Worm (Caenorhabditis elegans) whole organism, L4 larva: ENCODE measurements around the gene fem-3.

Experiments used
- F44E2.7 ChIP-seq: fragments of 200-800 bp; sonication (Bioruptor generic); IDR thresholded peaks from 2 replicates; pipeline ENCODE4 v2.1.2; 2022; ENCODE audit warnings: missing genetic modification characterization, missing compliant biosample characterization
- F49E8.2 ChIP-seq: sonication (generic microtip); optimal IDR thresholded peaks from 2 replicates; lab custom pipeline; 2016; ENCODE audit warnings: missing compliant biosample characterization, mild to moderate bottlenecking, missing genetic modification characterization, borderline replicate concordance
- T20F7.1 ChIP-seq: fragments of 200-800 bp; sonication (Bioruptor generic); optimal IDR thresholded peaks from 2 replicates; lab custom pipeline; 2018; ENCODE audit warnings: mild to moderate bottlenecking, missing genetic modification characterization, missing compliant biosample characterization
- Y75B8A.6 ChIP-seq: fragments of 200-800 bp; sonication (Bioruptor generic); IDR thresholded peaks from 2 replicates; pipeline ENCODE4 v1.3.6; 2022; ENCODE audit warnings: missing genetic modification reagents, missing genetic modification characterization, missing compliant biosample characterization
- aha-1 ChIP-seq: fragments of 150-350 bp; peaks from one replicate; lab custom pipeline; 2014; ENCODE audit warnings: missing biosample characterization, missing genetic modification characterization
- aly-2 ChIP-seq: sonication (generic microtip); optimal IDR thresholded peaks from 2 replicates; lab custom pipeline; 2018; ENCODE audit warnings: missing biosample characterization, missing genetic modification characterization
- arid-1 ChIP-seq: fragments of 200-800 bp; sonication (Bioruptor generic); conservative IDR thresholded peaks from 2 replicates; pipeline ENCODE4 v1.3.6; 2022; ENCODE audit warnings: missing genetic modification reagents, missing genetic modification characterization, missing compliant biosample characterization
- ceh-44 ChIP-seq: fragments of 200-800 bp; sonication (Bioruptor generic); IDR thresholded peaks from 2 replicates; pipeline ENCODE4 v1.3.6; 2022; ENCODE audit warnings: missing genetic modification reagents, missing genetic modification characterization, missing compliant biosample characterization
- ceh-62 ChIP-seq: sonication (generic microtip); optimal IDR thresholded peaks from 2 replicates; lab custom pipeline; 2017; ENCODE audit warnings: missing biosample characterization, missing genetic modification characterization
- ces-1 ChIP-seq: fragments of 150-350 bp; sonication (generic microtip); optimal IDR thresholded peaks from 4 replicates; lab custom pipeline; 2014; ENCODE audit warnings: missing biosample characterization, missing genetic modification reagents, missing genetic modification characterization
- daf-16 ChIP-seq, 3 experiments: sonication (generic microtip); optimal IDR thresholded peaks; 2 replicates each; lab custom pipeline; 2016 to 2017; ENCODE audit warnings: missing genetic modification characterization in 3 of 3, missing genetic modification reagents in 3 of 3, mild to moderate bottlenecking in 2 of 3, missing compliant biosample characterization in 2 of 3, missing biosample characterization in 1 of 3, moderate library complexity in 1 of 3
- daf-19 ChIP-seq: fragments of 200-800 bp; sonication (Bioruptor generic); conservative IDR thresholded peaks from 2 replicates; pipeline ENCODE4 v1.3.6; 2022; ENCODE audit warnings: missing genetic modification characterization, missing compliant biosample characterization
- dpl-1 ChIP-seq: fragments of 150-350 bp; optimal IDR thresholded peaks from 2 replicates; lab custom pipeline; 2014; ENCODE audit warnings: missing biosample characterization, missing genetic modification reagents, missing genetic modification characterization
- egl-43 ChIP-seq: fragments of 200-800 bp; sonication (Bioruptor generic); IDR thresholded peaks from 2 replicates; pipeline ENCODE4 v1.3.6; 2022; ENCODE audit warnings: missing genetic modification reagents, missing genetic modification characterization, missing compliant biosample characterization
- gei-8 ChIP-seq: fragments of 200-800 bp; sonication (Bioruptor generic); optimal IDR thresholded peaks from 2 replicates; lab custom pipeline; 2018; ENCODE audit warnings: mild to moderate bottlenecking, missing genetic modification characterization, missing compliant biosample characterization
- hlh-30 ChIP-seq: sonication (generic microtip); optimal IDR thresholded peaks from 2 replicates; lab custom pipeline; 2017; ENCODE audit warnings: antibody characterized with exemption, mild to moderate bottlenecking, missing genetic modification characterization, missing compliant biosample characterization; ENCODE audit not compliant: insufficient read depth
- lim-7 ChIP-seq: fragments of 200-800 bp; sonication (Bioruptor generic); IDR thresholded peaks from 2 replicates; pipeline ENCODE4 v1.3.6; 2022; ENCODE audit warnings: missing genetic modification characterization, missing compliant biosample characterization
- lin-1 ChIP-seq: fragments of 200-800 bp; sonication (Bioruptor generic); IDR thresholded peaks from 2 replicates; pipeline ENCODE4 v1.3.6; 2022; ENCODE audit warnings: missing genetic modification reagents, missing genetic modification characterization, missing compliant biosample characterization
- lin-29 ChIP-seq: fragments of 200-800 bp; sonication (Bioruptor generic); IDR thresholded peaks from 2 replicates; pipeline ENCODE4 v1.3.6; 2022; ENCODE audit warnings: missing genetic modification reagents, missing genetic modification characterization, missing compliant biosample characterization
- lin-38 ChIP-seq: fragments of 200-800 bp; sonication (Bioruptor generic); IDR thresholded peaks from 2 replicates; pipeline ENCODE4 v1.3.6; 2022; ENCODE audit warnings: missing genetic modification reagents, missing genetic modification characterization, missing compliant biosample characterization
- lir-3 ChIP-seq: sonication (generic microtip); optimal IDR thresholded peaks from 2 replicates; lab custom pipeline; 2016; ENCODE audit warnings: mild to moderate bottlenecking, missing genetic modification characterization, missing compliant biosample characterization
- madf-5 ChIP-seq, 2 experiments: fragments of 200-800 bp; sonication (Bioruptor generic); IDR thresholded peaks; 2 replicates each; pipeline ENCODE4 v1.3.6; 2022; ENCODE audit warnings: missing compliant biosample characterization in 2 of 2, missing genetic modification characterization in 2 of 2
- mdl-1 ChIP-seq, 2 experiments: fragments of 150-350 bp in 1 of 2; sonication (generic microtip) in 1 of 2; optimal IDR thresholded peaks; 2 replicates each; lab custom pipeline; 2014 to 2017; ENCODE audit warnings: missing biosample characterization in 2 of 2, missing genetic modification characterization in 2 of 2
- mdt-29 ChIP-seq: fragments of 200-800 bp; sonication (Bioruptor generic); IDR thresholded peaks from 2 replicates; pipeline ENCODE4 v1.3.6; 2022; ENCODE audit warnings: missing genetic modification reagents, missing genetic modification characterization, missing compliant biosample characterization
- mep-1 ChIP-seq: fragments of 150-350 bp; sonication (generic microtip); optimal IDR thresholded peaks from 3 replicates; lab custom pipeline; 2014; ENCODE audit warnings: missing biosample characterization, missing genetic modification characterization
- mes-2 ChIP-seq: sonication (generic microtip); optimal IDR thresholded peaks from 2 replicates; lab custom pipeline; 2016; ENCODE audit warnings: missing genotype, mild to moderate bottlenecking, missing genetic modification characterization, missing compliant biosample characterization; ENCODE audit not compliant: poor library complexity, severe bottlenecking
- nhr-10 ChIP-seq: fragments of 150-350 bp; optimal IDR thresholded peaks from 2 replicates; lab custom pipeline; 2014; ENCODE audit warnings: missing biosample characterization, missing genetic modification characterization
- nhr-28 ChIP-seq: fragments of 150-350 bp; optimal IDR thresholded peaks from 2 replicates; lab custom pipeline; 2014; ENCODE audit warnings: missing biosample characterization, missing genetic modification characterization
- nhr-42 ChIP-seq: fragments of 200-800 bp; sonication (Bioruptor generic); IDR thresholded peaks from 2 replicates; pipeline ENCODE4 v1.3.6; 2022; ENCODE audit warnings: missing genetic modification characterization, missing compliant biosample characterization
- nhr-48 ChIP-seq: sonication (generic microtip); optimal IDR thresholded peaks from 2 replicates; lab custom pipeline; 2016; ENCODE audit warnings: mild to moderate bottlenecking, missing genetic modification characterization, missing compliant biosample characterization
- nhr-6 ChIP-seq: fragments of 150-350 bp; optimal IDR thresholded peaks from 2 replicates; lab custom pipeline; 2014; ENCODE audit warnings: missing biosample characterization, missing genetic modification characterization
- php-3 ChIP-seq: fragments of 200-800 bp; sonication (Bioruptor generic); IDR thresholded peaks from 2 replicates; pipeline ENCODE4 v1.3.6; 2022; ENCODE audit warnings: missing genetic modification reagents, missing genetic modification characterization, missing compliant biosample characterization
- pqm-1 ChIP-seq: sonication (generic microtip); optimal IDR thresholded peaks from 2 replicates; lab custom pipeline; 2017; ENCODE audit warnings: missing biosample characterization, missing genetic modification characterization
- rbr-2 ChIP-seq: sonication (generic microtip); optimal IDR thresholded peaks from 2 replicates; lab custom pipeline; 2016; ENCODE audit warnings: missing genotype, missing genetic modification characterization, missing compliant biosample characterization
- sdz-12 ChIP-seq: fragments of 200-800 bp; sonication (Bioruptor generic); optimal IDR thresholded peaks from 2 replicates; lab custom pipeline; 2018; ENCODE audit warnings: mild to moderate bottlenecking, missing genetic modification characterization, missing compliant biosample characterization
- snpc-1.2 ChIP-seq: fragments of 200-800 bp; sonication (Bioruptor generic); IDR thresholded peaks from 2 replicates; pipeline ENCODE4 v1.3.6; 2022; ENCODE audit warnings: missing genetic modification reagents, missing genetic modification characterization, missing compliant biosample characterization
- tra-1 ChIP-seq: fragments of 200-800 bp; sonication (Bioruptor generic); IDR thresholded peaks from 2 replicates; pipeline ENCODE4 v1.3.6; 2022; ENCODE audit warnings: missing genetic modification reagents, missing genetic modification characterization, missing compliant biosample characterization
- unc-130 ChIP-seq: sonication (generic microtip); optimal IDR thresholded peaks from 2 replicates; lab custom pipeline; 2016; ENCODE audit warnings: missing genetic modification reagents, missing genetic modification characterization, missing compliant biosample characterization
- unc-62 ChIP-seq, 3 experiments: fragments of 150-350 bp in 1 of 3; sonication (generic microtip); optimal IDR thresholded peaks in 2 of 3; peaks in 1 of 3; 1 replicate in 1 of 3; 2 replicates in 2 of 3; lab custom pipeline; 2014 to 2017; ENCODE audit warnings: missing biosample characterization in 3 of 3, missing genetic modification characterization in 3 of 3, missing genetic modification reagents in 3 of 3, missing genotype in 1 of 3
- zfp-2 ChIP-seq: sonication (generic microtip); optimal IDR thresholded peaks from 2 replicates; lab custom pipeline; 2016; ENCODE audit warnings: mild to moderate bottlenecking, missing genetic modification characterization, missing compliant biosample characterization
- zfp-3 ChIP-seq: fragments of 200-800 bp; sonication (Bioruptor generic); conservative IDR thresholded peaks from 2 replicates; pipeline ENCODE4 v1.3.6; 2022; ENCODE audit warnings: missing genetic modification reagents, missing genetic modification characterization, missing compliant biosample characterization
- ztf-7 ChIP-seq: fragments of 150-350 bp; optimal IDR thresholded peaks from 2 replicates; lab custom pipeline; 2014; ENCODE audit warnings: missing biosample characterization, missing genetic modification characterization

fem-3 gene

DNA sequence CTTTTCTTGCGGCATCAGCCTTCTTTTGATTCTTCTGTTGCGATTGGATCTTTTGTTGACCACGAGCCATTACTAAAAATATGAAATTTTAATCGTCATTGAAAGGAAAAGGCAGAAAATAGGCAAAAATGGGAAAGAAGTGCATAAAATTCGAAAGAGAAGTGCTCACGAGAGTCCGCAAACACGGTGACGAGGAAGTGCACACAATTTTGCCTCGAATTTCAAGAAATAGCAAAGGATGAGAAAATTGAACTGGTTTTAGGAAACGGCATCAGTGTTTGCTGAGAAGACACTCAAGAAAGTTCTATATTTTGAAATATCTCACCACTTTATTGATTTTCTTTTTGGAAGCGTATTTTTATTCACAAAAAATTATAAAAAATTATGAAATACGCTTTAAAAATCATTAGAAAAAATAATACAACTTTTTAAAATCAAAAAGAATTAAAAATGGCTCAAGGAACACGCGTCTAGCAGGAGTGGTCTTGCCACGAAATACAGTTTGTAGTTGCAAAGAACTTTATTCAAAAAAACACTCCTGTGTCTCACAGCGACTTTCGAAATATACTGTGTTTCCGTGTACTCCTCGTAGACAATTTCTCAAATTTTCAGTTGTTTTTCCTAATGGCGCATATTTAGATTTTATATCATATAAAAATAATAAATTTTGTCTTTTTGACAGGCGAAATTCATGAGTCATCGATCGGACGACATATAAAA is 8.4 kb upstream of the fem-3 start, which contains the start of the genes znf-706 and cpna-3:
Gene znf-706, minus strand, starts transcription at position 72 of the 720 bp plus-strand sequence.
Gene cpna-3, plus strand, starts transcription at position 683 of the 720 bp plus-strand sequence.
- TF ChIP-seq lin-29 (GFP tag; lab: Robert Waterston, UW), result no peak
- TF ChIP-seq zfp-2 (tag; lab: Kevin White, UChicago), result no peak
- no peak for TF ChIP-seq mep-1
- no peak for TF ChIP-seq arid-1 (GFP tag; lab: Robert Waterston, UW)
- no peak for TF ChIP-seq tra-1 (GFP tag; lab: Robert Waterston, UW)
- TF ChIP-seq dpl-1 (GFP tag; lab: Kevin White, UChicago), result peak; percentile 59
- no peak for TF ChIP-seq nhr-42
- TF ChIP-seq sdz-12 (GFP tag; lab: Kevin White, UChicago), result no peak
- TF ChIP-seq F49E8.2 (tag; lab: Kevin White, UChicago), result peak; percentile 10
- no peak for TF ChIP-seq nhr-10 (tag; lab: Kevin White, UChicago)
- no peak for TF ChIP-seq gei-8
- TF ChIP-seq mdl-1 (tag; optimal IDR thresholded peaks at IDR 0.05; lab: Kevin White, UChicago), result peak in 1 of 2 experiments; percentile 19
- 0 out of 2 replicates have a peak, but pooled peaks have one; percentile 46 for TF ChIP-seq snpc-1.2 (GFP tag; lab: Robert Waterston, UW)
- TF ChIP-seq ces-1 (GFP tag; lab: Kevin White, UChicago), result no peak
- TF ChIP-seq unc-130 (GFP tag; lab: Kevin White, UChicago), result peak; percentile 31
- no peak for TF ChIP-seq lim-7
- no peak for TF ChIP-seq nhr-28 (tag; lab: Kevin White, UChicago)
- TF ChIP-seq mes-2 (tag; lab: Kevin White, UChicago), result peak; percentile 20
- TF ChIP-seq T20F7.1 (GFP tag; lab: Kevin White, UChicago), result peak; percentile 42
- TF ChIP-seq hlh-30 (tag; lab: Kevin White, UChicago), result peak; percentile 72

DNA sequence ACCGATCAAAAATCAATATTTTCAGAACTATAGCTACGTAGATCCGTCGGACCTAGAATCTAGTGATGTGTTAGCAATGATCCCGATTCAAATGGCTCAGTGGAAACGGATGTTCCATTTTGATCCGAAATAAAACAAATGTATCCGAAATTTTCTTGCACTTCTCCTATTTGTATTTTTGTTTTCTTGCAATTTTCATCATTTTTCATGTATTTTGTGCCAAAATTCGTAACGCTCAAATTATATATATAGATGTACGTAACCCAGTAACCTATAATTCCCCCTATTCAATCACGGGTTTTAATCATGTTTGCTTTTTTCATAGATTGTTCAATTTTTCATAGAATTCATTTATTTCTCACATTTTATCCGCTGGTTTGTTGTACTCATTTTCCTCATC is 5.8 kb upstream of the fem-3 start, which contains the start of gene gldi-10:
Gene gldi-10, plus strand, starts transcription at position 301 of the 400 bp plus-strand sequence.
- TF ChIP-seq Y75B8A.6 (GFP tag; lab: Robert Waterston, UW) (no peak), daf-19 (GFP tag; lab: Robert Waterston, UW) (no peak), aha-1 (tag; lab: Kevin White, UChicago) (peak; percentile 16), ceh-62 (tag; lab: Kevin White, UChicago) (no peak)

DNA sequence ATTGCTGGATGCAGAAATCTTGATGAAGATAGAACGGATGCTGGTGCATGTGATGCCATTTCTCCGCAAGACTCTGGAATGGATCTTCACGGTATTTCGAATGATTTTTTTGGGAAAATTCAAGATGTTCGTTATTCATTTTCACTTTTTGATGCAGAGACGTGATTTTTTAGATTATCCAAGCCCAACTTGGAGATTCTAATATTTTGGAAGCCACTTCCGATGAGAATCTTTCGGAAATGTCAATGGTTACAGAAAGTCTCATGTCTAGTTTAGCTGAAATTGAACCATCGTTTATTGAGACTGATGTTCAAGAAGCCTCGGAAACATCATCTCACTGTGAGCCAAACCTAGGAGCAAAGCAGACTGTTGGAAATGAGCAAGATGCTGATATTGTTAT is 3.9 kb upstream of the fem-3 start:
- TF ChIP-seq lin-29 (GFP tag; lab: Robert Waterston, UW), result no peak
- peak in 1 of 2 experiments; percentile 99 for TF ChIP-seq unc-62 (GFP tag; optimal IDR thresholded peaks at IDR 0.05 in 1 of 2; lab: Kevin White, UChicago)
- no peak for TF ChIP-seq unc-62 (tag; optimal IDR thresholded peaks at IDR 0.05; lab: Kevin White, UChicago)

DNA sequence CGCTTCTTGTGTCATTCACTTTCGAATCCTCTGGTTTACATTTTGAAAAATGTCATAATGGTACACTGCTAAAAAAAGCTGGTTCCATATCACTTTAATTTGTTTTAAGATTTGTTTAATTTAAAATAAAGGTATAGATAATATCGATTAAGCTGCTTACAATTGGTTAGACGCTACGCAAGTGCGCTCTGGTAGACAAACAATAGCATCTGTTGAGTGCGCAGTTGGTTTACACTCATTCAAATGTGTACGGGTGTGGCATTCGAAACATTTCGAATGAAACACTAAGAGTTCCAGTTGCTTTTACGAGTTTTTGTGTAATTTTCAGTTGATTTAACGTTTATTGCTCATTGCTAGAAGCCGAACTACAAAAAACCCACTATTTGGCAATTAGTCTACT is 2.7 kb downstream of the fem-3 start:
- TF ChIP-seq rbr-2, result peak; percentile 35
- TF ChIP-seq mep-1, result peak; percentile 60
- no peak for TF ChIP-seq nhr-10 (tag; lab: Kevin White, UChicago)
- no peak for TF ChIP-seq F44E2.7 (GFP tag; lab: Robert Waterston, UW)
- TF ChIP-seq nhr-28 (tag; lab: Kevin White, UChicago), result peak; percentile 30
- no peak for TF ChIP-seq zfp-3 (GFP tag; lab: Robert Waterston, UW)
- TF ChIP-seq dpl-1 (GFP tag; lab: Kevin White, UChicago), result peak; percentile 42
- TF ChIP-seq php-3 (GFP tag; lab: Robert Waterston, UW), result no peak
- TF ChIP-seq daf-16 (GFP tag; optimal IDR thresholded peaks at IDR 0.05; lab: Kevin White, UChicago), result no peak
- TF ChIP-seq daf-16 (tag; optimal IDR thresholded peaks at IDR 0.05; lab: Kevin White, UChicago), result peak; percentile 34
- no peak for TF ChIP-seq mdt-29
- TF ChIP-seq T20F7.1 (GFP tag; lab: Kevin White, UChicago), result peak; percentile 33
- no peak for TF ChIP-seq ztf-7 (tag; lab: Kevin White, UChicago)
- no peak for TF ChIP-seq madf-5 (GFP tag; IDR thresholded peaks at IDR 0.05; lab: Robert Waterston, UW)
- no peak for TF ChIP-seq ceh-62 (tag; lab: Kevin White, UChicago)
- TF ChIP-seq lin-38 (GFP tag; lab: Robert Waterston, UW), result peak; percentile 68
- TF ChIP-seq pqm-1 (tag; lab: Kevin White, UChicago), result peak; percentile 22
- peak; percentile 26 for TF ChIP-seq hlh-30 (tag; lab: Kevin White, UChicago)
- no peak for TF ChIP-seq aly-2 (tag; lab: Kevin White, UChicago)
- TF ChIP-seq lin-1 (GFP tag; lab: Robert Waterston, UW), result no peak
- no peak for TF ChIP-seq egl-43 (GFP tag; lab: Robert Waterston, UW)
- TF ChIP-seq nhr-48 (tag; lab: Kevin White, UChicago), result no peak
- peak; percentile 62 for TF ChIP-seq nhr-6 (tag; lab: Kevin White, UChicago)
- TF ChIP-seq lir-3 (tag; lab: Kevin White, UChicago), result no peak
- no peak for TF ChIP-seq unc-130 (GFP tag; lab: Kevin White, UChicago)
- no peak for TF ChIP-seq ceh-44 (GFP tag; lab: Robert Waterston, UW)
